Worm (Caenorhabditis elegans): ENCODE data around the gene clec-255.

DNA sequence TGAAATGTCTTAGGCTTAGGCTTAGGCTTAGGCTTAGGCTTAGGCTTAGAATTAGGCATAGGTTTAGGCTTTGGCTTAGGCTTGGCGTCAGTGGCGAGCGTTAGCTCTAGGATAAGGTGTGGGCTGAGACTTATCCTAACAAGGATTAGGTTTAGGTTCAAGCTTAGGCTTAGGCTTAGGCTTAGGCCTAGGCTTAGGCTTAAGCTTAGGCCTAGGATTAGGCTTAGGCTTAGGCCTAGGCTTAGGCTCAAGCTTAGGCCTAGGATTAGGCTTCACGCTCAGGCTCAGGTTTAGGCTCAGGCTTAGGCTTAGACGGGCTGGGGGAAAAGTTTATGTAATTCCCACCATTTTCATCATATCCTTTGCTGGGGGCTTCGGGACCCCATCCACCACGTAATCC lies 36.6 kb downstream of the clec-255 start:
- TF ChIP-seq him-1 (tag; optimal IDR thresholded peaks at IDR 0.05) (no peak), W03F9.2 (tag; optimal IDR thresholded peaks at IDR 0.05) (no peak)

All from whole organism, L4/young adult.